Worm (Caenorhabditis elegans) whole organism, L1 larva: Measurements from ENCODE around the gene mrps-14.

Source experiments
- C04F5.9 ChIP-seq: sonication (generic microtip); optimal IDR thresholded peaks from 2 replicates; lab custom pipeline; 2016; ENCODE audit warnings: missing genetic modification characterization, missing compliant biosample characterization
- C34B4.2 ChIP-seq: sonication (generic microtip); optimal IDR thresholded peaks from 2 replicates; lab custom pipeline; 2017; ENCODE audit warnings: mild to moderate bottlenecking, missing genetic modification characterization, missing compliant biosample characterization
- Y116A8C.19 ChIP-seq: sonication (generic microtip); optimal IDR thresholded peaks from 2 replicates; lab custom pipeline; 2016; ENCODE audit warnings: missing compliant biosample characterization, missing genetic modification characterization, borderline replicate concordance
- aha-1 ChIP-seq: fragments of 150-350 bp; optimal IDR thresholded peaks from 2 replicates; lab custom pipeline; 2014; ENCODE audit warnings: missing biosample characterization, missing genetic modification characterization
- aly-2 ChIP-seq: fragments of 150-350 bp; optimal IDR thresholded peaks from 2 replicates; lab custom pipeline; 2014; ENCODE audit warnings: missing biosample characterization, missing genetic modification characterization
- ama-1 ChIP-seq: fragments of 150-350 bp; optimal IDR thresholded peaks from 2 replicates; lab custom pipeline; 2014
- blmp-1 ChIP-seq: fragments of 150-350 bp; optimal IDR thresholded peaks from 2 replicates; lab custom pipeline; 2014; ENCODE audit warnings: missing biosample characterization, missing genetic modification characterization
- ceh-63 ChIP-seq: fragments of 200-800 bp; sonication (Bioruptor generic); optimal IDR thresholded peaks from 2 replicates; lab custom pipeline; 2018; ENCODE audit warnings: mild to moderate bottlenecking, missing genetic modification characterization, missing compliant biosample characterization
- ceh-82 ChIP-seq, 3 experiments: fragments of 150-350 bp in 1 of 3; sonication (generic microtip) in 2 of 3; optimal IDR thresholded peaks; 2 replicates each; lab custom pipeline; 2014 to 2017; ENCODE audit warnings: missing biosample characterization in 3 of 3, missing genetic modification characterization in 3 of 3
- ceh-88 ChIP-seq: fragments of 200-800 bp; sonication (Bioruptor generic); IDR thresholded peaks from 2 replicates; pipeline ENCODE4 v1.3.6; 2022; ENCODE audit warnings: missing genetic modification characterization, missing compliant biosample characterization
- ces-1 ChIP-seq: fragments of 150-350 bp; optimal IDR thresholded peaks from 2 replicates; lab custom pipeline; 2014; ENCODE audit warnings: missing biosample characterization, missing genetic modification reagents, missing genetic modification characterization
- dpl-1 ChIP-seq, 3 experiments: fragments of 150-350 bp in 2 of 3; sonication (generic microtip) in 1 of 3; optimal IDR thresholded peaks; 2 replicates each; lab custom pipeline; 2014 to 2017; ENCODE audit warnings: missing biosample characterization in 3 of 3, missing genetic modification characterization in 3 of 3, missing genetic modification reagents in 3 of 3
- dsc-1 ChIP-seq: sonication (generic microtip); optimal IDR thresholded peaks from 2 replicates; lab custom pipeline; 2016; ENCODE audit warnings: mild to moderate bottlenecking, missing genetic modification characterization, missing compliant biosample characterization
- efl-1 ChIP-seq, 4 experiments: fragments of 150-350 bp; optimal IDR thresholded peaks in 3 of 4; peaks in 1 of 4; 1 replicate in 1 of 4; 2 replicates in 3 of 4; lab custom pipeline; 2014; ENCODE audit warnings: missing biosample characterization in 2 of 4, missing genetic modification characterization in 2 of 4, missing genetic modification reagents in 2 of 4
- efl-3 ChIP-seq: fragments of 200-800 bp; sonication (Bioruptor generic); optimal IDR thresholded peaks from 2 replicates; lab custom pipeline; 2018; ENCODE audit warnings: mild to moderate bottlenecking, missing genetic modification characterization, missing compliant biosample characterization
- egl-27 ChIP-seq, 2 experiments: fragments of 150-350 bp in 1 of 2; sonication (generic microtip); optimal IDR thresholded peaks; 3 replicates each; lab custom pipeline; 2017 to 2018; ENCODE audit warnings: missing biosample characterization in 2 of 2, missing genetic modification characterization in 2 of 2, missing genetic modification reagents in 2 of 2
- elt-2 ChIP-seq: sonication (generic microtip); optimal IDR thresholded peaks from 2 replicates; lab custom pipeline; 2016; ENCODE audit warnings: missing genetic modification characterization, mild to moderate bottlenecking, inconsistent platforms, missing compliant biosample characterization, missing genetic modification reagents
- elt-3 ChIP-seq, 6 experiments: fragments of 150-350 bp in 1 of 6; sonication (generic microtip); optimal IDR thresholded peaks; 2 replicates each; lab custom pipeline; 2017 to 2018; ENCODE audit warnings: missing biosample characterization in 6 of 6, missing genetic modification characterization in 6 of 6, inconsistent platforms in 1 of 6
- ets-5 ChIP-seq: fragments of 200-800 bp; sonication (Bioruptor generic); IDR thresholded peaks from 2 replicates; pipeline ENCODE4 v1.3.6; 2022; ENCODE audit warnings: missing genetic modification characterization, missing compliant biosample characterization
- fkh-10 ChIP-seq: sonication (generic microtip); optimal IDR thresholded peaks from 2 replicates; lab custom pipeline; 2017; ENCODE audit warnings: missing biosample characterization, missing genetic modification reagents, missing genetic modification characterization
- fkh-8 ChIP-seq: sonication (generic microtip); optimal IDR thresholded peaks from 2 replicates; lab custom pipeline; 2016; ENCODE audit warnings: mild to moderate bottlenecking, missing genetic modification characterization, missing compliant biosample characterization
- hlh-4 ChIP-seq: sonication (generic microtip); optimal IDR thresholded peaks from 2 replicates; lab custom pipeline; 2016; ENCODE audit warnings: mild to moderate bottlenecking, missing genetic modification characterization, missing compliant biosample characterization
- hpl-2 ChIP-seq: fragments of 150-350 bp; optimal IDR thresholded peaks from 2 replicates; lab custom pipeline; 2014; ENCODE audit warnings: missing biosample characterization, missing genetic modification reagents, missing genetic modification characterization
- irx-1 ChIP-seq: sonication (generic microtip); optimal IDR thresholded peaks from 2 replicates; lab custom pipeline; 2016; ENCODE audit warnings: missing genetic modification characterization, missing compliant biosample characterization
- isw-1 ChIP-seq: fragments of 200-800 bp; sonication (Bioruptor generic); IDR thresholded peaks from 2 replicates; pipeline ENCODE4 v1.3.6; 2022; ENCODE audit warnings: missing genetic modification characterization, missing compliant biosample characterization
- lin-13 ChIP-seq: fragments of 150-350 bp; optimal IDR thresholded peaks from 2 replicates; lab custom pipeline; 2014; ENCODE audit warnings: missing biosample characterization, missing genetic modification reagents, missing genetic modification characterization
- lin-15B ChIP-seq: fragments of 150-350 bp; sonication (generic microtip); optimal IDR thresholded peaks from 3 replicates; lab custom pipeline; 2014; ENCODE audit warnings: missing biosample characterization, missing genetic modification characterization
- lin-39 ChIP-seq: fragments of 150-350 bp; optimal IDR thresholded peaks from 2 replicates; lab custom pipeline; 2014; ENCODE audit warnings: missing biosample characterization, missing genetic modification reagents, missing genetic modification characterization
- mdl-1 ChIP-seq, 2 experiments: fragments of 150-350 bp; optimal IDR thresholded peaks; 2 replicates each; lab custom pipeline; 2014 to 2017; ENCODE audit warnings: missing biosample characterization in 2 of 2, missing genetic modification characterization in 2 of 2, inconsistent platforms in 1 of 2
- mef-2 ChIP-seq: fragments of 150-350 bp; optimal IDR thresholded peaks from 2 replicates; lab custom pipeline; 2014; ENCODE audit warnings: missing biosample characterization, missing genetic modification characterization
- mep-1 ChIP-seq: fragments of 150-350 bp; optimal IDR thresholded peaks from 2 replicates; lab custom pipeline; 2014; ENCODE audit warnings: missing biosample characterization, missing genetic modification characterization
- nhr-12 ChIP-seq: sonication (generic microtip); optimal IDR thresholded peaks from 2 replicates; lab custom pipeline; 2017; ENCODE audit warnings: missing biosample characterization, missing genetic modification characterization
- nhr-19 ChIP-seq: fragments of 200-800 bp; sonication (Bioruptor generic); conservative IDR thresholded peaks from 2 replicates; pipeline ENCODE4 v1.3.6; 2022; ENCODE audit warnings: missing genetic modification characterization, missing compliant biosample characterization
- nhr-20 ChIP-seq: sonication (generic microtip); optimal IDR thresholded peaks from 2 replicates; lab custom pipeline; 2016; ENCODE audit warnings: mild to moderate bottlenecking, missing genetic modification characterization, missing compliant biosample characterization
- nhr-28 ChIP-seq: fragments of 150-350 bp; optimal IDR thresholded peaks from 2 replicates; lab custom pipeline; 2014; ENCODE audit warnings: missing biosample characterization, missing genetic modification characterization
- nhr-47 ChIP-seq: sonication (generic microtip); optimal IDR thresholded peaks from 2 replicates; lab custom pipeline; 2016; ENCODE audit warnings: mild to moderate bottlenecking, missing genetic modification characterization, moderate library complexity, missing compliant biosample characterization
- nhr-76 ChIP-seq: sonication (generic microtip); optimal IDR thresholded peaks from 2 replicates; lab custom pipeline; 2017; ENCODE audit warnings: missing biosample characterization, missing genetic modification characterization
- nhr-77 ChIP-seq: fragments of 150-350 bp; optimal IDR thresholded peaks from 2 replicates; lab custom pipeline; 2014; ENCODE audit warnings: missing biosample characterization, missing genetic modification characterization
- nhr-84 ChIP-seq: sonication (generic microtip); optimal IDR thresholded peaks from 2 replicates; lab custom pipeline; 2017; ENCODE audit warnings: missing biosample characterization, missing genetic modification characterization
- nhr-85 ChIP-seq: sonication (generic microtip); peaks from one replicate; lab custom pipeline; 2016; ENCODE audit warnings: missing genetic modification characterization, inconsistent platforms, missing compliant biosample characterization
- pax-3 ChIP-seq: fragments of 200-800 bp; sonication (Bioruptor generic); optimal IDR thresholded peaks from 2 replicates; lab custom pipeline; 2018; ENCODE audit warnings: mild to moderate bottlenecking, missing genetic modification characterization, moderate library complexity, missing compliant biosample characterization
- pqm-1 ChIP-seq: sonication (generic microtip); optimal IDR thresholded peaks from 3 replicates; lab custom pipeline; 2017; ENCODE audit warnings: missing biosample characterization, missing genetic modification characterization
- skn-1 ChIP-seq: fragments of 150-350 bp; optimal IDR thresholded peaks from 2 replicates; lab custom pipeline; 2014; ENCODE audit warnings: missing biosample characterization, missing genetic modification characterization
- snu-23 ChIP-seq: sonication (generic microtip); optimal IDR thresholded peaks from 2 replicates; lab custom pipeline; 2016; ENCODE audit warnings: missing genetic modification characterization, missing compliant biosample characterization
- sox-4 ChIP-seq: sonication (generic microtip); optimal IDR thresholded peaks from 2 replicates; lab custom pipeline; 2016; ENCODE audit warnings: missing genetic modification characterization, missing compliant biosample characterization
- sptf-1 ChIP-seq: fragments of 150-350 bp; optimal IDR thresholded peaks from 2 replicates; lab custom pipeline; 2014; ENCODE audit warnings: missing biosample characterization, missing genetic modification characterization
- tbx-2 ChIP-seq: sonication (generic microtip); optimal IDR thresholded peaks from 2 replicates; lab custom pipeline; 2016; ENCODE audit warnings: missing genetic modification characterization, missing compliant biosample characterization
- tlp-1 ChIP-seq: fragments of 150-350 bp; optimal IDR thresholded peaks from 2 replicates; lab custom pipeline; 2014; ENCODE audit warnings: missing biosample characterization, missing genetic modification characterization
- unc-30 ChIP-seq: sonication (generic microtip); optimal IDR thresholded peaks from 2 replicates; lab custom pipeline; 2017; ENCODE audit warnings: missing biosample characterization, missing genetic modification characterization
- unc-62 ChIP-seq: fragments of 150-350 bp; optimal IDR thresholded peaks from 2 replicates; lab custom pipeline; 2014; ENCODE audit warnings: missing biosample characterization, missing genetic modification reagents, missing genetic modification characterization
- vab-15 ChIP-seq: sonication (generic microtip); optimal IDR thresholded peaks from 2 replicates; lab custom pipeline; 2017; ENCODE audit warnings: missing genotype, mild to moderate bottlenecking, missing genetic modification characterization, missing compliant biosample characterization
- xbp-1 ChIP-seq: sonication (generic microtip); optimal IDR thresholded peaks from 2 replicates; lab custom pipeline; 2016; ENCODE audit warnings: missing genetic modification characterization, missing compliant biosample characterization
- zag-1 ChIP-seq: fragments of 150-350 bp; optimal IDR thresholded peaks from 2 replicates; lab custom pipeline; 2014; ENCODE audit warnings: missing biosample characterization, missing genetic modification characterization
- zip-4 ChIP-seq: fragments of 200-800 bp; sonication (Bioruptor generic); optimal IDR thresholded peaks from 2 replicates; lab custom pipeline; 2018; ENCODE audit warnings: mild to moderate bottlenecking, missing genetic modification characterization, moderate library complexity, missing compliant biosample characterization
- ztf-4 ChIP-seq: fragments of 150-350 bp; optimal IDR thresholded peaks from 2 replicates; lab custom pipeline; 2014; ENCODE audit warnings: missing biosample characterization, missing genetic modification characterization

Gene mrps-14

ce11 chrII:10202275-10202674 lies 40.0 kb downstream of the mrps-14 start (continued):
- TF ChIP-seq pqm-1 (tag; lab: Kevin White, UChicago) (no peak), unc-30 (tag; lab: Kevin White, UChicago) (no peak), Y116A8C.19 (tag; lab: Kevin White, UChicago) (no peak), sptf-1 (tag; lab: Kevin White, UChicago) (no peak), mef-2 (tag; lab: Kevin White, UChicago) (no peak), nhr-12 (tag; lab: Kevin White, UChicago) (no peak), nhr-28 (tag; lab: Kevin White, UChicago) (no peak), elt-2 (tag; lab: Kevin White, UChicago) (no peak), nhr-19 (GFP tag; lab: Robert Waterston, UW) (no peak), hpl-2 (no peak), nhr-76 (tag; lab: Kevin White, UChicago) (no peak), tlp-1 (tag; lab: Kevin White, UChicago) (no peak), C04F5.9 (no peak), pax-3 (no peak), efl-3 (GFP tag; lab: Kevin White, UChicago) (no peak), skn-1 (tag; lab: Kevin White, UChicago) (no peak), ama-1 (lab: Kevin White, UChicago) (no peak), zag-1 (tag; lab: Kevin White, UChicago) (no peak), isw-1 (no peak), lin-13 (GFP tag; lab: Kevin White, UChicago) (no peak), nhr-84 (tag; lab: Kevin White, UChicago) (no peak), unc-62 (GFP tag; lab: Kevin White, UChicago) (no peak), fkh-10 (GFP tag; lab: Kevin White, UChicago) (no peak), vab-15 (no peak), ceh-88 (GFP tag; lab: Robert Waterston, UW) (no peak), xbp-1 (tag; lab: Kevin White, UChicago) (no peak), nhr-77 (tag; lab: Kevin White, UChicago) (no peak), efl-1 (optimal IDR thresholded peaks at IDR 0.05; lab: Kevin White, UChicago) (peak in 1 of 2 experiments; percentile 26), efl-1 (GFP tag; optimal IDR thresholded peaks at IDR 0.05 in 1 of 2; lab: Kevin White, UChicago) (peak in 1 of 2 experiments; percentile 47), C34B4.2 (tag; lab: Kevin White, UChicago) (no peak), nhr-20 (tag; lab: Kevin White, UChicago) (no peak), zip-4 (no peak), ztf-4 (no peak), mdl-1 (tag; optimal IDR thresholded peaks at IDR 0.05; lab: Kevin White, UChicago) (peak in 1 of 2 experiments; percentile 8), snu-23 (GFP tag; lab: Kevin White, UChicago) (no peak), tbx-2 (tag; lab: Kevin White, UChicago) (no peak), blmp-1 (tag; lab: Kevin White, UChicago) (no peak), sox-4 (tag; lab: Kevin White, UChicago) (no peak), dpl-1 (GFP tag; optimal IDR thresholded peaks at IDR 0.05; lab: Kevin White, UChicago) (no peak), ces-1 (GFP tag; lab: Kevin White, UChicago) (no peak), elt-3 (tag; optimal IDR thresholded peaks at IDR 0.05; lab: Kevin White, UChicago) (no peak), aha-1 (tag; lab: Kevin White, UChicago) (no peak), ets-5 (no peak), aly-2 (no peak), lin-15B (no peak), lin-39 (tag; lab: Kevin White, UChicago) (no peak), fkh-8 (tag; lab: Kevin White, UChicago) (no peak), hlh-4 (tag; lab: Kevin White, UChicago) (no peak), nhr-47 (tag; lab: Kevin White, UChicago) (peak; percentile 7), ceh-82 (tag; optimal IDR thresholded peaks at IDR 0.05; lab: Kevin White, UChicago) (peak in 1 of 3 experiments; percentile 27), irx-1 (no peak), mep-1 (tag; lab: Kevin White, UChicago) (no peak), nhr-85 (no peak), dsc-1 (tag; lab: Kevin White, UChicago) (peak; percentile 27), egl-27 (tag; optimal IDR thresholded peaks at IDR 0.05; lab: Kevin White, UChicago) (no peak), ceh-63 (GFP tag; lab: Kevin White, UChicago) (no peak)
